Worm (Caenorhabditis elegans) whole organism, early embryonic: ENCODE results near the gene C27D6.11.

Experiments
- B0310.2 ChIP-seq: sonication (generic microtip); optimal IDR thresholded peaks from 2 replicates; lab custom pipeline; 2016; ENCODE audit warnings: mild to moderate bottlenecking, missing genetic modification characterization, missing compliant biosample characterization
- F13C5.2 ChIP-seq: sonication (generic microtip); optimal IDR thresholded peaks from 2 replicates; lab custom pipeline; 2017; ENCODE audit warnings: mild to moderate bottlenecking, missing genetic modification characterization, inconsistent platforms, missing compliant biosample characterization
- ama-1 ChIP-seq: fragments of 150-350 bp; optimal IDR thresholded peaks from 2 replicates; lab custom pipeline; 2014
- ceh-36 ChIP-seq: sonication (generic microtip); optimal IDR thresholded peaks from 2 replicates; lab custom pipeline; 2016; ENCODE audit warnings: missing genetic modification characterization, inconsistent platforms, missing compliant biosample characterization
- ets-7 ChIP-seq: sonication (generic microtip); optimal IDR thresholded peaks from 2 replicates; lab custom pipeline; 2016; ENCODE audit warnings: missing genotype, missing genetic modification characterization, missing compliant biosample characterization
- flt-1 ChIP-seq: fragments of 200-800 bp; sonication (Bioruptor generic); IDR thresholded peaks from 2 replicates; pipeline ENCODE4 v1.3.6; 2022; ENCODE audit warnings: missing genetic modification characterization, missing compliant biosample characterization
- hmbx-1 ChIP-seq: sonication (generic microtip); optimal IDR thresholded peaks from 2 replicates; lab custom pipeline; 2016; ENCODE audit warnings: mild to moderate bottlenecking, missing genetic modification characterization, missing compliant biosample characterization
- hmg-4 ChIP-seq: fragments of 200-800 bp; sonication (Bioruptor generic); optimal IDR thresholded peaks from 2 replicates; lab custom pipeline; 2018; ENCODE audit warnings: mild to moderate bottlenecking, missing genetic modification characterization, missing compliant biosample characterization
- pes-1 ChIP-seq: fragments of 200-800 bp; sonication (Bioruptor generic); IDR thresholded peaks from 2 replicates; pipeline ENCODE4 v1.3.6; 2022; ENCODE audit warnings: missing genetic modification reagents, missing genetic modification characterization, missing compliant biosample characterization
- tbx-11 ChIP-seq: fragments of 200-800 bp; sonication (Bioruptor generic); IDR thresholded peaks from 2 replicates; pipeline ENCODE4 v1.3.6; 2022; ENCODE audit warnings: missing genetic modification characterization, missing compliant biosample characterization

- no peak for TF ChIP-seq ama-1 (lab: Kevin White, UChicago)
- no peak for TF ChIP-seq hmbx-1
- TF ChIP-seq B0310.2 (tag; lab: Kevin White, UChicago): no peak
- TF ChIP-seq flt-1: no peak
- no peak for TF ChIP-seq hmg-4 (GFP tag; lab: Kevin White, UChicago)
- TF ChIP-seq pes-1 (GFP tag; lab: Robert Waterston, UW): no peak
- TF ChIP-seq tbx-11 (GFP tag; lab: Robert Waterston, UW): no peak
- TF ChIP-seq ceh-36 (tag; lab: Kevin White, UChicago): no peak
- no peak for TF ChIP-seq ets-7 (tag; lab: Kevin White, UChicago)
- TF ChIP-seq F13C5.2 (tag; lab: Kevin White, UChicago): no peak
These were observed 4.0 kb downstream of the C27D6.11 start, which contains the start of gene msp-45 for ce11 chrII:5156983-5157382.
